Fruit fly (Drosophila melanogaster) whole organism, embryonic: ENCODE data around the gene Cad89D.

ENCODE experiments used
- Abd-B ChIP-seq: fragments of 200-800 bp; sonication (Bioruptor generic); optimal IDR thresholded peaks from 2 replicates; lab custom pipeline; 2018; ENCODE audit warnings: missing biosample characterization, mild to moderate bottlenecking, missing genetic modification characterization, moderate library complexity
- BtbVII ChIP-seq: fragments of 200-800 bp; sonication (Bioruptor generic); optimal IDR thresholded peaks from 3 replicates; lab custom pipeline; 2017; ENCODE audit warnings: missing biosample characterization, mild to moderate bottlenecking, missing genetic modification characterization
- CG10209 ChIP-seq: fragments of 200-800 bp; sonication (Bioruptor generic); optimal IDR thresholded peaks from 3 replicates; lab custom pipeline; 2017; ENCODE audit warnings: missing biosample characterization, mild to moderate bottlenecking, missing genetic modification characterization, missing genetic modification reagents
- CG10267 ChIP-seq: fragments of 200-800 bp; sonication (Bioruptor generic); optimal IDR thresholded peaks from 2 replicates; lab custom pipeline; 2018; ENCODE audit warnings: missing biosample characterization, mild to moderate bottlenecking, missing genetic modification characterization, moderate library complexity
- CG11696 ChIP-seq: fragments of 200-800 bp; sonication (Bioruptor generic); IDR thresholded peaks from 2 replicates; pipeline ENCODE4 v1.3.6; 2022; ENCODE audit warnings: missing biosample characterization, missing genetic modification characterization
- CG11723 ChIP-seq: fragments of 200-800 bp; sonication (Bioruptor generic); optimal IDR thresholded peaks from 2 replicates; lab custom pipeline; 2017; ENCODE audit warnings: missing biosample characterization, mild to moderate bottlenecking, missing genetic modification characterization
- CG12155 ChIP-seq: fragments of 200-800 bp; sonication (Bioruptor generic); optimal IDR thresholded peaks from 3 replicates; lab custom pipeline; 2016; ENCODE audit warnings: missing biosample characterization, missing genetic modification characterization
- CG12942 ChIP-seq: fragments of 200-800 bp; sonication (Bioruptor generic); optimal IDR thresholded peaks from 3 replicates; lab custom pipeline; 2016; ENCODE audit warnings: missing biosample characterization, missing genetic modification characterization
- CG13123 ChIP-seq: fragments of 200-800 bp; sonication (Bioruptor generic); optimal IDR thresholded peaks from 2 replicates; lab custom pipeline; 2016; ENCODE audit warnings: missing biosample characterization, missing genetic modification characterization
- CG1602 ChIP-seq: fragments of 200-800 bp; sonication (Bioruptor generic); optimal IDR thresholded peaks from 3 replicates; lab custom pipeline; 2016; ENCODE audit warnings: missing biosample characterization, missing genetic modification characterization
- CG1647 ChIP-seq: fragments of 200-800 bp; sonication (Bioruptor generic); optimal IDR thresholded peaks from 3 replicates; lab custom pipeline; 2016; ENCODE audit warnings: missing biosample characterization, missing genetic modification characterization
- CG2129 ChIP-seq: fragments of 200-800 bp; sonication (Bioruptor generic); IDR thresholded peaks from 2 replicates; pipeline ENCODE4 v1.3.6; 2022; ENCODE audit warnings: missing biosample characterization, missing genetic modification characterization; ENCODE audit not compliant: partially characterized antibody
- CG2678 ChIP-seq: fragments of 200-800 bp; sonication (Bioruptor generic); optimal IDR thresholded peaks from 3 replicates; lab custom pipeline; 2019; ENCODE audit warnings: missing biosample characterization, mild to moderate bottlenecking, missing genetic modification characterization, moderate library complexity
- CG2875 ChIP-seq: fragments of 200-800 bp; sonication (Bioruptor generic); optimal IDR thresholded peaks from 2 replicates; lab custom pipeline; 2017; ENCODE audit warnings: missing biosample characterization, mild to moderate bottlenecking, missing genetic modification characterization, missing genetic modification reagents
- CG4424 ChIP-seq: fragments of 200-800 bp; sonication (Bioruptor generic); optimal IDR thresholded peaks from 3 replicates; lab custom pipeline; 2016; ENCODE audit warnings: missing biosample characterization, missing genetic modification characterization
- CG6272 ChIP-seq: fragments of 200-800 bp; sonication (Bioruptor generic); IDR thresholded peaks from 2 replicates; pipeline ENCODE4 v1.3.6; 2022; ENCODE audit warnings: missing biosample characterization, missing genetic modification characterization
- CG6654 ChIP-seq: fragments of 200-800 bp; sonication (Bioruptor generic); optimal IDR thresholded peaks from 2 replicates; lab custom pipeline; 2017; ENCODE audit warnings: missing biosample characterization, mild to moderate bottlenecking, missing genetic modification characterization
- CG6854 ChIP-seq: fragments of 200-800 bp; sonication (Bioruptor generic); optimal IDR thresholded peaks from 3 replicates; lab custom pipeline; 2017; ENCODE audit warnings: missing biosample characterization, mild to moderate bottlenecking, missing genetic modification characterization
- CG8089 ChIP-seq: fragments of 200-800 bp; sonication (Bioruptor generic); optimal IDR thresholded peaks from 3 replicates; lab custom pipeline; 2016; ENCODE audit warnings: missing biosample characterization, missing genetic modification characterization
- CG8281 ChIP-seq: fragments of 200-800 bp; sonication (Bioruptor generic); optimal IDR thresholded peaks from 2 replicates; lab custom pipeline; 2018; ENCODE audit warnings: missing biosample characterization, mild to moderate bottlenecking, missing genetic modification characterization, moderate library complexity
- CG8359 ChIP-seq: fragments of 200-800 bp; sonication (Bioruptor generic); optimal IDR thresholded peaks from 2 replicates; lab custom pipeline; 2017; ENCODE audit warnings: missing biosample characterization, mild to moderate bottlenecking, missing genetic modification characterization, borderline replicate concordance
- CHES-1-like ChIP-seq: fragments of 200-800 bp; sonication (Bioruptor generic); optimal IDR thresholded peaks from 2 replicates; lab custom pipeline; 2016; ENCODE audit warnings: missing biosample characterization, missing genetic modification characterization
- CkIIα-i1 ChIP-seq: fragments of 200-800 bp; sonication (Bioruptor generic); IDR thresholded peaks from 2 replicates; pipeline ENCODE4 v1.3.6; 2022; ENCODE audit warnings: missing biosample characterization, missing genetic modification characterization
- D19A ChIP-seq: fragments of 200-800 bp; optimal IDR thresholded peaks from 3 replicates; lab custom pipeline; 2019; ENCODE audit warnings: missing biosample characterization, mild to moderate bottlenecking, missing genetic modification characterization, moderate library complexity
- Doc2 ChIP-seq: fragments of 200-800 bp; sonication (Bioruptor generic); IDR thresholded peaks from 2 replicates; pipeline ENCODE4 v1.3.6; 2022; ENCODE audit warnings: missing biosample characterization, missing genetic modification characterization
- HLH54F ChIP-seq: fragments of 200-800 bp; sonication (Bioruptor generic); optimal IDR thresholded peaks from 3 replicates; lab custom pipeline; 2016; ENCODE audit warnings: missing biosample characterization, missing genetic modification characterization
- PHDP ChIP-seq: fragments of 200-800 bp; sonication (Bioruptor generic); optimal IDR thresholded peaks from 3 replicates; lab custom pipeline; 2018; ENCODE audit warnings: missing biosample characterization, mild to moderate bottlenecking, missing genetic modification characterization, moderate library complexity
- ase ChIP-seq: fragments of 200-800 bp; sonication (Bioruptor generic); IDR thresholded peaks from 3 replicates; pipeline ENCODE4 v1.3.6; 2022; ENCODE audit warnings: missing biosample characterization, missing genetic modification characterization
- cg ChIP-seq: fragments of 200-800 bp; sonication (Bioruptor generic); optimal IDR thresholded peaks from 3 replicates; lab custom pipeline; 2019; ENCODE audit warnings: missing biosample characterization, mild to moderate bottlenecking, missing genetic modification characterization, moderate library complexity
- crc ChIP-seq: fragments of 200-800 bp; sonication (Bioruptor generic); optimal IDR thresholded peaks from 2 replicates; lab custom pipeline; 2016; ENCODE audit warnings: missing biosample characterization, missing genetic modification characterization
- crol ChIP-seq: fragments of 200-800 bp; sonication (Bioruptor generic); IDR thresholded peaks from 2 replicates; pipeline ENCODE4 v1.3.6; 2022; ENCODE audit warnings: missing biosample characterization, missing genetic modification characterization
- dpn ChIP-seq, 2 experiments: fragments of 200-800 bp; sonication (Bioruptor generic); optimal IDR thresholded peaks; 3 replicates each; lab custom pipeline; 2016; ENCODE audit warnings: missing biosample characterization in 2 of 2, missing genetic modification characterization in 2 of 2
- emc ChIP-seq: fragments of 200-800 bp; sonication (Bioruptor generic); optimal IDR thresholded peaks from 2 replicates; lab custom pipeline; 2016; ENCODE audit warnings: missing biosample characterization, missing genetic modification characterization
- fru ChIP-seq: fragments of >200 bp; optimal IDR thresholded peaks from 2 replicates; lab custom pipeline; 2017
- gcm ChIP-seq: fragments of 200-800 bp; sonication (Bioruptor generic); optimal IDR thresholded peaks from 2 replicates; lab custom pipeline; 2019; ENCODE audit warnings: missing biosample characterization, mild to moderate bottlenecking, missing genetic modification characterization, moderate library complexity
- grau ChIP-seq: fragments of 200-800 bp; optimal IDR thresholded peaks from 3 replicates; lab custom pipeline; 2019; ENCODE audit warnings: missing biosample characterization, mild to moderate bottlenecking, missing genetic modification characterization, moderate library complexity
- grn ChIP-seq: fragments of 200-800 bp; sonication (Bioruptor generic); optimal IDR thresholded peaks from 3 replicates; lab custom pipeline; 2017; ENCODE audit warnings: missing biosample characterization, missing genetic modification characterization
- gsb ChIP-seq: fragments of 200-800 bp; sonication (Bioruptor generic); IDR thresholded peaks from 2 replicates; pipeline ENCODE4 v1.3.6; 2022; ENCODE audit warnings: missing biosample characterization, missing genetic modification characterization
- klu ChIP-seq: fragments of 200-800 bp; sonication (Bioruptor generic); IDR thresholded peaks from 2 replicates; pipeline ENCODE4 v1.3.6; 2022; ENCODE audit warnings: missing biosample characterization, missing genetic modification characterization
- lab ChIP-seq: fragments of 200-800 bp; sonication (Bioruptor generic); optimal IDR thresholded peaks from 3 replicates; lab custom pipeline; 2017; ENCODE audit warnings: missing biosample characterization, missing genetic modification characterization, mild to moderate bottlenecking, moderate library complexity, missing genetic modification reagents
- mirr ChIP-seq: fragments of 200-800 bp; sonication (Bioruptor generic); optimal IDR thresholded peaks from 3 replicates; lab custom pipeline; 2018; ENCODE audit warnings: missing biosample characterization, mild to moderate bottlenecking, missing genetic modification characterization
- nau ChIP-seq: fragments of 200-800 bp; sonication (Bioruptor generic); optimal IDR thresholded peaks from 3 replicates; lab custom pipeline; 2017; ENCODE audit warnings: missing biosample characterization, mild to moderate bottlenecking, missing genetic modification characterization, missing genetic modification reagents
- pita ChIP-seq: fragments of 200-800 bp; sonication (Bioruptor generic); optimal IDR thresholded peaks from 2 replicates; lab custom pipeline; 2017; ENCODE audit warnings: missing biosample characterization, mild to moderate bottlenecking, missing genetic modification characterization
- ranshi ChIP-seq: fragments of 200-800 bp; sonication (Bioruptor generic); IDR thresholded peaks from 2 replicates; pipeline ENCODE4 v1.3.6; 2022; ENCODE audit warnings: missing biosample characterization, missing genetic modification characterization
- seq ChIP-seq: fragments of 200-800 bp; sonication (Bioruptor generic); IDR thresholded peaks from 2 replicates; pipeline ENCODE4 v1.3.6; 2022; ENCODE audit warnings: missing biosample characterization, missing genetic modification characterization
- sr ChIP-seq: fragments of 200-800 bp; sonication (Bioruptor generic); IDR thresholded peaks from 3 replicates; pipeline ENCODE4 v1.3.6; 2022; ENCODE audit warnings: missing biosample characterization, missing genetic modification characterization
- ssp ChIP-seq: fragments of 200-800 bp; sonication (Bioruptor generic); IDR thresholded peaks from 2 replicates; pipeline ENCODE4 v1.3.6; 2022; ENCODE audit warnings: missing biosample characterization, missing genetic modification characterization
- tll ChIP-seq, 2 experiments: fragments of 200-800 bp in 1 of 2; fragments of >200 bp in 1 of 2; sonication (Bioruptor generic) in 1 of 2; optimal IDR thresholded peaks; 2 replicates each; lab custom pipeline; 2017 to 2019; ENCODE audit warnings: missing biosample characterization in 2 of 2, missing genetic modification characterization in 2 of 2, mild to moderate bottlenecking in 1 of 2, moderate library complexity in 1 of 2
- trh ChIP-seq: fragments of 200-800 bp; sonication (Bioruptor generic); optimal IDR thresholded peaks from 2 replicates; lab custom pipeline; 2016; ENCODE audit warnings: missing biosample characterization, missing genetic modification characterization
- unc-4 ChIP-seq: fragments of 200-800 bp; sonication (Bioruptor generic); IDR thresholded peaks from 2 replicates; pipeline ENCODE4 v1.3.6; 2022; ENCODE audit warnings: missing biosample characterization, missing genetic modification characterization; ENCODE audit not compliant: partially characterized antibody
- zen ChIP-seq: fragments of 200-800 bp; sonication (Bioruptor generic); optimal IDR thresholded peaks from 3 replicates; lab custom pipeline; 2018; ENCODE audit warnings: missing biosample characterization, mild to moderate bottlenecking, missing genetic modification characterization, moderate library complexity
- zf30C ChIP-seq: fragments of 200-800 bp; sonication (Bioruptor generic); optimal IDR thresholded peaks from 3 replicates; lab custom pipeline; 2018; ENCODE audit warnings: missing biosample characterization, mild to moderate bottlenecking, missing genetic modification characterization

Cad89D gene

dm6 chr3R:16533749-16534304 is 38.6 kb upstream of the Cad89D start:
- TF ChIP-seq lab (no peak), CkIIα-i1 (GFP tag; lab: Robert Waterston, UW) (no peak), CG8281 (peak; percentile 99), CG1602 (GFP tag; lab: Kevin White, UChicago) (no peak), gcm (GFP tag; lab: Kevin White, UChicago) (no peak), CHES-1-like (GFP tag; lab: Kevin White, UChicago) (no peak), CG8089 (GFP tag; lab: Kevin White, UChicago) (no peak), unc-4 (GFP tag; lab: Robert Waterston, UW) (no peak), CG2875 (no peak), klu (no peak), D19A (tag; lab: Kevin White, UChicago) (no peak), seq (GFP tag; lab: Robert Waterston, UW) (no peak), CG6272 (no peak), BtbVII (GFP tag; lab: Kevin White, UChicago) (no peak), grn (no peak), PHDP (tag; lab: Kevin White, UChicago) (no peak), CG8359 (no peak), CG10267 (tag; lab: Kevin White, UChicago) (no peak), Abd-B (no peak), nau (no peak), CG1647 (no peak), CG13123 (GFP tag; lab: Kevin White, UChicago) (no peak), CG11723 (GFP tag; lab: Kevin White, UChicago) (no peak), CG2129 (GFP tag; lab: Robert Waterston, UW) (no peak), tll (GFP tag; optimal IDR thresholded peaks at IDR 0.05; lab: Kevin White, UChicago) (peak in 1 of 2 experiments; percentile 61), HLH54F (no peak), sr (GFP tag; lab: Robert Waterston, UW) (no peak), zen (tag; lab: Kevin White, UChicago) (peak; percentile 89), CG4424 (GFP tag; lab: Kevin White, UChicago) (no peak), CG12942 (GFP tag; lab: Kevin White, UChicago) (no peak), trh (GFP tag; lab: Kevin White, UChicago) (no peak), CG12155 (GFP tag; lab: Kevin White, UChicago) (no peak), fru (lab: Kevin White, UChicago) (peak; percentile 30), CG6854 (GFP tag; lab: Kevin White, UChicago) (no peak), ase (GFP tag; lab: Robert Waterston, UW) (no peak)
- TF ChIP-seq, all 482 proteins: peak for 4

dm6 chr3R:16530424-16530823 is 35.2 kb upstream of the Cad89D start:
- TF ChIP-seq gsb (GFP tag; lab: Robert Waterston, UW) (no peak), CG10209 (no peak), ranshi (GFP tag; lab: Robert Waterston, UW) (no peak), CG11696 (GFP tag; lab: Robert Waterston, UW) (no peak), grau (tag; lab: Kevin White, UChicago) (no peak), zf30C (GFP tag; lab: Kevin White, UChicago) (no peak), tll (GFP tag; optimal IDR thresholded peaks at IDR 0.05; lab: Kevin White, UChicago) (no peak), CG8281 (no peak), Doc2 (GFP tag; lab: Robert Waterston, UW) (no peak), dpn (GFP tag; optimal IDR thresholded peaks at IDR 0.05; lab: Kevin White, UChicago) (no peak), CG2678 (no peak), zen (tag; lab: Kevin White, UChicago) (peak; percentile 63), cg (GFP tag; lab: Kevin White, UChicago) (peak; percentile 57), pita (GFP tag; lab: Kevin White, UChicago) (no peak), CG8359 (peak; percentile 0), crc (GFP tag; lab: Kevin White, UChicago) (no peak), crol (GFP tag; lab: Robert Waterston, UW) (no peak), ssp (no peak), mirr (GFP tag; lab: Kevin White, UChicago) (peak; percentile 4), CG6654 (GFP tag; lab: Kevin White, UChicago) (no peak), emc (GFP tag; lab: Kevin White, UChicago) (no peak)
